Worm (Caenorhabditis elegans) whole organism, L4 larva: ENCODE measurements around the gene srp-6.

Experiments used
- daf-19 ChIP-seq: fragments of 200-800 bp; sonication (Bioruptor generic); conservative IDR thresholded peaks from 2 replicates; pipeline ENCODE4 v1.3.6; 2022; ENCODE audit warnings: missing genetic modification characterization, missing compliant biosample characterization
- egl-27 ChIP-seq: sonication (generic microtip); optimal IDR thresholded peaks from 3 replicates; lab custom pipeline; 2017; ENCODE audit warnings: missing biosample characterization, missing genetic modification reagents, missing genetic modification characterization
- lin-15B ChIP-seq: fragments of 150-350 bp; sonication (generic microtip); optimal IDR thresholded peaks from 3 replicates; lab custom pipeline; 2014; ENCODE audit warnings: missing biosample characterization, missing genetic modification characterization
- nhr-11 ChIP-seq: fragments of 150-350 bp; optimal IDR thresholded peaks from 2 replicates; lab custom pipeline; 2014; ENCODE audit warnings: missing biosample characterization, missing genetic modification characterization
- nhr-6 ChIP-seq: fragments of 150-350 bp; optimal IDR thresholded peaks from 2 replicates; lab custom pipeline; 2014; ENCODE audit warnings: missing biosample characterization, missing genetic modification characterization
- unc-62 ChIP-seq, 3 experiments: fragments of 150-350 bp in 1 of 3; sonication (generic microtip); optimal IDR thresholded peaks in 2 of 3; peaks in 1 of 3; 1 replicate in 1 of 3; 2 replicates in 2 of 3; lab custom pipeline; 2014 to 2017; ENCODE audit warnings: missing biosample characterization in 3 of 3, missing genetic modification characterization in 3 of 3, missing genetic modification reagents in 3 of 3, missing genotype in 1 of 3
- zfp-2 ChIP-seq: sonication (generic microtip); optimal IDR thresholded peaks from 2 replicates; lab custom pipeline; 2016; ENCODE audit warnings: mild to moderate bottlenecking, missing genetic modification characterization, missing compliant biosample characterization

- no peak for TF ChIP-seq lin-15B (tag; lab: Kevin White, UChicago)
- no peak for TF ChIP-seq zfp-2
- no peak for TF ChIP-seq egl-27 (tag; lab: Kevin White, UChicago)
- TF ChIP-seq nhr-11: no peak
- TF ChIP-seq nhr-6 (tag; lab: Kevin White, UChicago): no peak
- no peak for TF ChIP-seq unc-62 (GFP tag; optimal IDR thresholded peaks at IDR 0.05 in 1 of 2; lab: Kevin White, UChicago)
- TF ChIP-seq unc-62 (tag; optimal IDR thresholded peaks at IDR 0.05; lab: Kevin White, UChicago): no peak
- TF ChIP-seq daf-19 (GFP tag; lab: Robert Waterston, UW): no peak
These were observed 29.2 kb downstream of the srp-6 start, which contains the start of gene C03G6.21 for ce11 chrV:7356684-7357083.
